Fruit fly (Drosophila melanogaster) whole organism, wandering third instar larva: ENCODE measurements around the gene CG13005.

Source experiments
- Abd-B ChIP-seq: fragments of >200 bp; optimal IDR thresholded peaks from 2 replicates; lab custom pipeline; 2017; ENCODE audit warnings: missing biosample characterization, missing genetic modification characterization
- CG32264 ChIP-seq: fragments of 200-800 bp; sonication (Bioruptor generic); optimal IDR thresholded peaks from 2 replicates; lab custom pipeline; 2016; ENCODE audit warnings: missing biosample characterization, missing genetic modification characterization
- CG9705 ChIP-seq: fragments of 200-800 bp; sonication (Bioruptor generic); optimal IDR thresholded peaks from 2 replicates; lab custom pipeline; 2018; ENCODE audit warnings: missing biosample characterization, mild to moderate bottlenecking, missing genetic modification characterization
- Dfd ChIP-seq: fragments of >200 bp; optimal IDR thresholded peaks from 2 replicates; lab custom pipeline; 2017; ENCODE audit warnings: missing biosample characterization, missing genetic modification characterization
- Dif ChIP-seq: fragments of 200-275, 200-300 bp; sonication (Bioruptor generic); optimal IDR thresholded peaks from 2 replicates; lab custom pipeline; 2018; ENCODE audit warnings: missing biosample characterization, missing genetic modification characterization; ENCODE audit not compliant: partially characterized antibody
- GATAd ChIP-seq: sonication (Bioruptor generic); optimal IDR thresholded peaks from 2 replicates; lab custom pipeline; 2016; ENCODE audit warnings: missing biosample characterization, missing genetic modification characterization
- HLH106 ChIP-seq: fragments of 200-800 bp; optimal IDR thresholded peaks from 3 replicates; lab custom pipeline; 2019; ENCODE audit warnings: missing biosample characterization, mild to moderate bottlenecking, missing genetic modification characterization, moderate library complexity
- Hnf4 ChIP-seq: fragments of 200-800 bp; sonication (Bioruptor generic); optimal IDR thresholded peaks from 2 replicates; lab custom pipeline; 2016; ENCODE audit warnings: missing biosample characterization, mild to moderate bottlenecking, missing genetic modification characterization
- Mio ChIP-seq: sonication (Bioruptor generic); optimal IDR thresholded peaks from 2 replicates; lab custom pipeline; 2016; ENCODE audit warnings: missing biosample characterization, missing genetic modification characterization
- Myc ChIP-seq: fragments of >200 bp; optimal IDR thresholded peaks from 2 replicates; lab custom pipeline; 2017
- N ChIP-seq: fragments of >200 bp; optimal IDR thresholded peaks from 2 replicates; lab custom pipeline; 2018; ENCODE audit warnings: missing biosample characterization, missing external identifiers, missing genetic modification characterization
- OdsH ChIP-seq: fragments of 200-800 bp; sonication (Bioruptor generic); optimal IDR thresholded peaks from 2 replicates; lab custom pipeline; 2016; ENCODE audit warnings: missing biosample characterization, mild to moderate bottlenecking, missing genetic modification characterization
- Rel ChIP-seq, 2 experiments: fragments of 200-800 bp; sonication (Bioruptor generic) in 1 of 2; optimal IDR thresholded peaks; 2 replicates in 1 of 2; 3 replicates in 1 of 2; lab custom pipeline; 2016 to 2019; ENCODE audit warnings: mild to moderate bottlenecking in 2 of 2, missing biosample characterization in 2 of 2, missing genetic modification characterization in 2 of 2, moderate library complexity in 1 of 2
- Sp1 ChIP-seq: fragments of 200-800 bp; sonication (Bioruptor generic); optimal IDR thresholded peaks from 3 replicates; lab custom pipeline; 2019; ENCODE audit warnings: missing biosample characterization, mild to moderate bottlenecking, missing genetic modification characterization, moderate library complexity
- Vsx2 ChIP-seq: fragments of 200-300, 225-300 bp; sonication (Bioruptor generic); optimal IDR thresholded peaks from 2 replicates; lab custom pipeline; 2018; ENCODE audit warnings: missing biosample characterization, missing genetic modification characterization; ENCODE audit not compliant: partially characterized antibody
- br ChIP-seq: fragments of 200-800 bp; sonication (Bioruptor generic); optimal IDR thresholded peaks from 2 replicates; lab custom pipeline; 2016; ENCODE audit warnings: missing biosample characterization, missing genetic modification characterization
- brk ChIP-seq: fragments of 200-800 bp; sonication (Bioruptor generic); optimal IDR thresholded peaks from 2 replicates; lab custom pipeline; 2016; ENCODE audit warnings: missing biosample characterization, mild to moderate bottlenecking, missing genetic modification characterization
- dl ChIP-seq, 2 experiments: fragments of 175-275, 200-275 bp in 1 of 2; fragments of 200-275 bp in 1 of 2; sonication (Bioruptor generic); optimal IDR thresholded peaks; lab custom pipeline; 2018; ENCODE audit warnings: mild to moderate bottlenecking in 2 of 2, missing biosample characterization in 2 of 2, missing genetic modification characterization in 2 of 2, moderate library complexity in 2 of 2; ENCODE audit not compliant: partially characterized antibody in 2 of 2, insufficient read depth in 1 of 2
- dmrt93B ChIP-seq: fragments of 200-800 bp; sonication (Bioruptor generic); optimal IDR thresholded peaks from 2 replicates; lab custom pipeline; 2018; ENCODE audit warnings: missing biosample characterization, mild to moderate bottlenecking, missing genetic modification characterization
- dsf ChIP-seq: sonication (Bioruptor generic); optimal IDR thresholded peaks from 2 replicates; lab custom pipeline; 2016; ENCODE audit warnings: missing biosample characterization, missing genetic modification characterization, borderline replicate concordance
- ey ChIP-seq: fragments of 200-800 bp; sonication (Bioruptor generic); optimal IDR thresholded peaks from 2 replicates; lab custom pipeline; 2016; ENCODE audit warnings: missing biosample characterization, missing genetic modification characterization
- foxo ChIP-seq, 2 experiments: fragments of 200-800 bp; sonication (Bioruptor generic); optimal IDR thresholded peaks; 2 replicates in 1 of 2; 3 replicates in 1 of 2; lab custom pipeline; 2016 to 2017; ENCODE audit warnings: missing biosample characterization in 2 of 2, missing genetic modification characterization in 2 of 2
- fru ChIP-seq: fragments of 200-800 bp; sonication (Bioruptor generic); optimal IDR thresholded peaks from 3 replicates; lab custom pipeline; 2016; ENCODE audit warnings: missing biosample characterization, mild to moderate bottlenecking, missing genetic modification characterization
- h ChIP-seq: fragments of 200-800 bp; sonication (Bioruptor generic); optimal IDR thresholded peaks from 3 replicates; lab custom pipeline; 2016; ENCODE audit warnings: missing biosample characterization, mild to moderate bottlenecking, missing genetic modification characterization
- jim ChIP-seq: fragments of 175-275, 200-325 bp; sonication (Bioruptor generic); optimal IDR thresholded peaks from 2 replicates; lab custom pipeline; 2016; ENCODE audit warnings: missing biosample characterization, mild to moderate bottlenecking, missing genetic modification characterization
- lola ChIP-seq: fragments of >200 bp; optimal IDR thresholded peaks from 2 replicates; lab custom pipeline; 2017; ENCODE audit warnings: missing biosample characterization, missing genetic modification characterization
- pan ChIP-seq: fragments of >200 bp; optimal IDR thresholded peaks from 2 replicates; lab custom pipeline; 2017
- psq ChIP-seq: fragments of 200-800 bp; sonication (Bioruptor generic); optimal IDR thresholded peaks from 3 replicates; lab custom pipeline; 2017; ENCODE audit warnings: missing biosample characterization, mild to moderate bottlenecking, missing genetic modification characterization, moderate library complexity
- rgr ChIP-seq: fragments of 200-800 bp; sonication (Bioruptor generic); optimal IDR thresholded peaks from 3 replicates; lab custom pipeline; 2016; ENCODE audit warnings: missing biosample characterization, mild to moderate bottlenecking, missing genetic modification characterization
- sv ChIP-seq: fragments of 200-800 bp; sonication (Bioruptor generic); optimal IDR thresholded peaks from 3 replicates; lab custom pipeline; 2016; ENCODE audit warnings: missing biosample characterization, missing genetic modification characterization
- usp ChIP-seq: fragments of >200 bp; optimal IDR thresholded peaks from 2 replicates; lab custom pipeline; 2017; ENCODE audit warnings: missing biosample characterization, missing genetic modification characterization
- woc ChIP-seq: sonication (Bioruptor generic); optimal IDR thresholded peaks from 2 replicates; lab custom pipeline; 2016; ENCODE audit warnings: missing biosample characterization, mild to moderate bottlenecking, missing genetic modification characterization

CG13005 gene

dm6 chrX:16814351-16814750 is 10.9 kb downstream of the CG13005 start:
- TF ChIP-seq Vsx2 (GFP tag; lab: Kevin White, UChicago), result no peak
- peak in 1 of 2 experiments; percentile 4 for TF ChIP-seq foxo (GFP tag; optimal IDR thresholded peaks at IDR 0.05; lab: Kevin White, UChicago)

DNA sequence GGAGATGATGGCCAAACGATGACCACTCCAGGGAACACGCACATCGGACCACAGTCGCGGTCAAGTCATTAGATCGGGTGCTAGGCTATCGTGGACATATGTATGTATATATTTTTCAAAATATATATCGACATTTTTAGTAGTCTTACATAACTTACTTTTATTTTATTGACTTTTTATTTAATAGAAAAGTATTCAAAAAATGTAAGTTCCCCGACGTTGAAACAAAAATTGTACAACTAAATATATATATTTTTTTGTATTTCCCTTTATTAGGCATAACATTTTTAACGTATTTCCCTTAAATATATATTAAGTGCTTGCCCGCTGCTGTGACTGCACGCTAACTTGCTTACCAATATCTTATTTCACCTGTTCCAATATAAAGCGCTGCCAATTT is 11.7 kb downstream of the CG13005 start:
- peak in 1 of 2 experiments; percentile 3 for TF ChIP-seq foxo (GFP tag; optimal IDR thresholded peaks at IDR 0.05; lab: Kevin White, UChicago)
- no peak for TF ChIP-seq rgr
- no peak for TF ChIP-seq Rel (GFP tag; optimal IDR thresholded peaks at IDR 0.05; lab: Kevin White, UChicago)
- no peak for TF ChIP-seq Rel (tag; optimal IDR thresholded peaks at IDR 0.05; lab: Kevin White, UChicago)
- no peak for TF ChIP-seq ey (GFP tag; lab: Kevin White, UChicago)
- no peak for TF ChIP-seq usp (GFP tag; lab: Kevin White, UChicago)
- no peak for TF ChIP-seq Vsx2 (GFP tag; lab: Kevin White, UChicago)
- no peak for TF ChIP-seq CG9705 (GFP tag; lab: Kevin White, UChicago)
- TF ChIP-seq, all 38 proteins: peak for 1

dm6 chrX:16816500-16816899 is 13.1 kb downstream of the CG13005 start:
- TF ChIP-seq dsf (GFP tag; lab: Kevin White, UChicago) (no peak), CG32264 (no peak), lola (GFP tag; lab: Kevin White, UChicago) (no peak), Myc (lab: Kevin White, UChicago) (peak; percentile 70)

DNA sequence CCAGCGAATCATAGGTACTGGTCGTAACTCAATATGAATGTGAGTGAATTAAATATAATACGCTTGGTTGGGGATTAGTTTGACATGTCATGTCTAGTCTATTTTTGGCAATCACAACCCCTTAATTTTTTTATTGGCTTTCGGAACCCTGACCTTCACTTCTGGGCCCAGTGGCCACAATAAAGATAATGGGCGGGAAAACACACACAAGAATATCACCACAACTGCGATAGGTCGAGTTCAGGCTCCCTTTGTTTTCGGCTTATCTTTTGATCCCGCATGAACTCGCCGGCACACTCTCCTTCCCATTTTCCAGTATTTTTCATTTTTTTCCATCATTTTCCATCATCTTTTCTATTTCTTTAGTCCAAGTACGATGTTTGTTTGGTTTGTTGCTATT is 14.7 kb downstream of the CG13005 start:
- TF ChIP-seq Rel (GFP tag; optimal IDR thresholded peaks at IDR 0.05; lab: Kevin White, UChicago), result no peak
- peak; percentile 31 for TF ChIP-seq Rel (tag; optimal IDR thresholded peaks at IDR 0.05; lab: Kevin White, UChicago)
- no peak for TF ChIP-seq Mio (GFP tag; lab: Kevin White, UChicago)

- TF ChIP-seq Mio (GFP tag; lab: Kevin White, UChicago), result no peak
- TF ChIP-seq HLH106 (tag; lab: Kevin White, UChicago), result no peak
Measured at dm6 chrX:16820665-16821064, 17.2 kb downstream of the CG13005 start.

DNA sequence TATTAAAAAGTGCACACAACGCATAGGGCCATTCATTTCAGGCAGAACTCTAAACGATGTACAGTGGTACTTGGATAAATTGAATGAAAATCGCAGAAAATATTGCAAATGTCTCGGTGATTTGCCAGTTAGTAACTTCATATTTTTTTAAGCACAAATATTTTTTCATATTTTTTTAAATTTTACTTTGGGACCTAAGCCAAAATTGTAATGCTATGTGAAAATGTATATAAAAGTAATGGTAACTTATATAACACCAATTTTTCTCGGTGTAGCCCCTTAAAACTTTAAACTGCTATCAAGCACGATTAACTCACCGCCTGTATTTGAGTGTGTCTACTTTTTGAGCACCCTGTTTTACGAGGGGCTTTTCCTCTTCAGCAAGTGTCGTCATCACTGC is 17.8 kb downstream of the CG13005 start:
- TF ChIP-seq N (no peak), CG32264 (no peak), pan (lab: Kevin White, UChicago) (no peak), Abd-B (GFP tag; lab: Kevin White, UChicago) (no peak), ey (GFP tag; lab: Kevin White, UChicago) (no peak), fru (no peak), jim (GFP tag; lab: Kevin White, UChicago) (no peak), Sp1 (no peak), sv (no peak), Dfd (GFP tag; lab: Kevin White, UChicago) (no peak), Hnf4 (no peak), dmrt93B (GFP tag; lab: Kevin White, UChicago) (no peak), psq (GFP tag; lab: Kevin White, UChicago) (no peak), Mio (GFP tag; lab: Kevin White, UChicago) (no peak), GATAd (no peak), usp (GFP tag; lab: Kevin White, UChicago) (no peak), dsf (GFP tag; lab: Kevin White, UChicago) (no peak)

DNA sequence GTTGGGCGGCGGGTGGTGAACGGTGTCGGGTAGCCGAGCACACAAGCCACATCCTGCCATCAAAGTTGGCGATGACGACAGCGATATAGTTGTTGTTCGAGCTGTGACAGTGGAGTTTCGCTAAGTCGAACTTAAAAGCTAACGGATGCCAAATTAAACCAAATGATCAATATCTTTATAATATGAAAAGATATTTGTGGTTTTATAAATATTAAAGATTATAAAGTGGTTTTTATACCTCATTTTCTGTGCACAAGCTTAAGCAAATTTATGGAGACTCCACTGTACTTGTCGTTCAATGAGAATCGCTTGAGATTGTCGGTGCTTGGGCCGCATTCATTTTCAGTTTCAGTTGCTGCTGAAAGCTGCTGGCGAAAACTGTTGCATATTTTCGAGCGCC is 18.6 kb downstream of the CG13005 start:
- TF ChIP-seq rgr, result peak; percentile 43
- peak; percentile 36 for TF ChIP-seq br
- peak; percentile 21 for TF ChIP-seq OdsH
- no peak for TF ChIP-seq Dfd (GFP tag; lab: Kevin White, UChicago)
- no peak for TF ChIP-seq pan (lab: Kevin White, UChicago)
- TF ChIP-seq dmrt93B (GFP tag; lab: Kevin White, UChicago), result no peak
- peak; percentile 24 for TF ChIP-seq ey (GFP tag; lab: Kevin White, UChicago)
- no peak for TF ChIP-seq Vsx2 (GFP tag; lab: Kevin White, UChicago)
- TF ChIP-seq brk, result no peak
- TF ChIP-seq CG32264, result no peak
- TF ChIP-seq sv, result no peak
- no peak for TF ChIP-seq dl (GFP tag; optimal IDR thresholded peaks at IDR 0.05; lab: Kevin White, UChicago; ENCODE audit: insufficient read depth in 1 of 2, partially characterized antibody in 2 of 2)
- peak; percentile 22 for TF ChIP-seq fru
- TF ChIP-seq dsf (GFP tag; lab: Kevin White, UChicago), result no peak
- TF ChIP-seq Sp1, result peak; percentile 26
- no peak for TF ChIP-seq Dif (GFP tag; lab: Kevin White, UChicago)
- no peak for TF ChIP-seq Myc (lab: Kevin White, UChicago)
- TF ChIP-seq foxo (GFP tag; optimal IDR thresholded peaks at IDR 0.05; lab: Kevin White, UChicago), result peak in 1 of 2 experiments; percentile 34
- no peak for TF ChIP-seq woc (GFP tag; lab: Kevin White, UChicago)
- no peak for TF ChIP-seq usp (GFP tag; lab: Kevin White, UChicago)
- TF ChIP-seq psq (GFP tag; lab: Kevin White, UChicago), result peak; percentile 25
- no peak for TF ChIP-seq N
- TF ChIP-seq h (GFP tag; lab: Kevin White, UChicago), result peak; percentile 37
- TF ChIP-seq CG9705 (GFP tag; lab: Kevin White, UChicago), result no peak
- no peak for TF ChIP-seq lola (GFP tag; lab: Kevin White, UChicago)
- peak; percentile 2 for TF ChIP-seq Hnf4
- TF ChIP-seq HLH106 (tag; lab: Kevin White, UChicago), result peak; percentile 47
